Worm (Caenorhabditis elegans) whole organism, L2 larva: Measurements from ENCODE around the gene ttr-16.

ENCODE experiments used
- C34F6.9 ChIP-seq: fragments of 150-350 bp; optimal IDR thresholded peaks from 2 replicates; lab custom pipeline; 2014; ENCODE audit warnings: missing biosample characterization, missing genetic modification characterization
- F13H6.1 ChIP-seq: sonication (generic microtip); optimal IDR thresholded peaks from 2 replicates; lab custom pipeline; 2016; ENCODE audit warnings: missing genetic modification characterization, missing compliant biosample characterization
- R02D3.7 ChIP-seq: fragments of 150-350 bp; optimal IDR thresholded peaks from 2 replicates; lab custom pipeline; 2014; ENCODE audit warnings: missing biosample characterization, missing genetic modification characterization
- Y55F3AM.14 ChIP-seq: fragments of 200-800 bp; sonication (Bioruptor generic); optimal IDR thresholded peaks from 2 replicates; lab custom pipeline; 2018; ENCODE audit warnings: mild to moderate bottlenecking, missing genetic modification characterization, missing compliant biosample characterization
- ZK546.5 ChIP-seq: sonication (generic microtip); optimal IDR thresholded peaks from 2 replicates; lab custom pipeline; 2017; ENCODE audit warnings: missing biosample characterization, missing genetic modification characterization
- alr-1 ChIP-seq: fragments of 150-350 bp; optimal IDR thresholded peaks from 2 replicates; lab custom pipeline; 2014; ENCODE audit warnings: missing biosample characterization, missing genetic modification characterization
- aly-2 ChIP-seq: fragments of 150-350 bp; optimal IDR thresholded peaks from 2 replicates; lab custom pipeline; 2014; ENCODE audit warnings: missing biosample characterization, missing genetic modification characterization
- ama-1 ChIP-seq: fragments of 150-350 bp; optimal IDR thresholded peaks from 2 replicates; lab custom pipeline; 2018; ENCODE audit warnings: inconsistent platforms
- blmp-1 ChIP-seq: sonication (generic microtip); optimal IDR thresholded peaks from 2 replicates; lab custom pipeline; 2017; ENCODE audit warnings: missing genetic modification characterization, mild to moderate bottlenecking, missing compliant biosample characterization, antibody characterized with exemption, moderate library complexity; ENCODE audit not compliant: insufficient read depth
- ceh-16 ChIP-seq: fragments of 150-350 bp; optimal IDR thresholded peaks from 2 replicates; lab custom pipeline; 2014; ENCODE audit warnings: missing biosample characterization, missing genetic modification characterization
- crh-2 ChIP-seq: sonication (generic microtip); optimal IDR thresholded peaks from 2 replicates; lab custom pipeline; 2017; ENCODE audit warnings: missing biosample characterization, missing genetic modification characterization
- dmd-4 ChIP-seq: sonication (generic microtip); optimal IDR thresholded peaks from 2 replicates; lab custom pipeline; 2017; ENCODE audit warnings: missing biosample characterization, missing genetic modification characterization
- egl-27 ChIP-seq: sonication (generic microtip); optimal IDR thresholded peaks from 3 replicates; lab custom pipeline; 2017; ENCODE audit warnings: missing biosample characterization, missing genetic modification reagents, missing genetic modification characterization
- elt-1 ChIP-seq: fragments of 150-350 bp; optimal IDR thresholded peaks from 2 replicates; lab custom pipeline; 2014; ENCODE audit warnings: missing biosample characterization, missing genetic modification characterization
- elt-3 ChIP-seq: sonication (generic microtip); optimal IDR thresholded peaks from 2 replicates; lab custom pipeline; 2017; ENCODE audit warnings: missing biosample characterization, missing genetic modification characterization
- fos-1 ChIP-seq: fragments of 150-350 bp; optimal IDR thresholded peaks from 2 replicates; lab custom pipeline; 2014; ENCODE audit warnings: missing biosample characterization, missing genetic modification characterization
- gmeb-1 ChIP-seq: fragments of 150-350 bp; optimal IDR thresholded peaks from 2 replicates; lab custom pipeline; 2014; ENCODE audit warnings: missing biosample characterization, missing genetic modification characterization
- lin-11 ChIP-seq: fragments of 150-350 bp; sonication (generic microtip); optimal IDR thresholded peaks from 2 replicates; lab custom pipeline; 2014; ENCODE audit warnings: missing biosample characterization, missing genetic modification characterization, inconsistent platforms, mixed read lengths
- lin-13 ChIP-seq: fragments of 150-350 bp; optimal IDR thresholded peaks from 2 replicates; lab custom pipeline; 2014; ENCODE audit warnings: missing biosample characterization, missing genetic modification reagents, missing genetic modification characterization
- lin-39 ChIP-seq: fragments of 150-350 bp; optimal IDR thresholded peaks from 2 replicates; lab custom pipeline; 2014; ENCODE audit warnings: missing biosample characterization, missing genetic modification reagents, missing genetic modification characterization
- lsy-2 ChIP-seq, 2 experiments: fragments of 150-350 bp in 1 of 2; sonication (generic microtip) in 1 of 2; optimal IDR thresholded peaks; 2 replicates each; lab custom pipeline; 2014 to 2017; ENCODE audit warnings: missing biosample characterization in 2 of 2, missing genetic modification characterization in 2 of 2
- mab-5 ChIP-seq: fragments of 150-350 bp; optimal IDR thresholded peaks from 2 replicates; lab custom pipeline; 2014; ENCODE audit warnings: missing biosample characterization, missing genetic modification characterization
- mbf-1 ChIP-seq: sonication (generic microtip); optimal IDR thresholded peaks from 2 replicates; lab custom pipeline; 2017; ENCODE audit warnings: missing biosample characterization, missing genetic modification characterization
- nhr-10 ChIP-seq: sonication (generic microtip); optimal IDR thresholded peaks from 2 replicates; lab custom pipeline; 2017; ENCODE audit warnings: missing biosample characterization, missing genetic modification characterization
- nhr-11 ChIP-seq: fragments of 150-350 bp; optimal IDR thresholded peaks from 2 replicates; lab custom pipeline; 2014; ENCODE audit warnings: missing biosample characterization, missing genetic modification characterization
- nhr-12 ChIP-seq: fragments of 150-350 bp; optimal IDR thresholded peaks from 2 replicates; lab custom pipeline; 2014; ENCODE audit warnings: missing biosample characterization, missing genetic modification characterization
- nhr-129 ChIP-seq: fragments of 150-350 bp; optimal IDR thresholded peaks from 2 replicates; lab custom pipeline; 2014; ENCODE audit warnings: missing biosample characterization, missing genetic modification characterization
- nhr-21 ChIP-seq: fragments of 150-350 bp; optimal IDR thresholded peaks from 2 replicates; lab custom pipeline; 2014; ENCODE audit warnings: missing biosample characterization, missing genetic modification characterization
- nhr-23 ChIP-seq: fragments of 150-350 bp; optimal IDR thresholded peaks from 2 replicates; lab custom pipeline; 2014; ENCODE audit warnings: missing biosample characterization, missing genetic modification reagents, missing genetic modification characterization
- nhr-237 ChIP-seq: fragments of 150-350 bp; optimal IDR thresholded peaks from 2 replicates; lab custom pipeline; 2014; ENCODE audit warnings: missing biosample characterization, missing genetic modification characterization
- nhr-25 ChIP-seq: fragments of 150-350 bp; sonication (generic microtip); optimal IDR thresholded peaks from 3 replicates; lab custom pipeline; 2014; ENCODE audit warnings: missing biosample characterization, missing genetic modification characterization
- nhr-6 ChIP-seq: fragments of 150-350 bp; optimal IDR thresholded peaks from 2 replicates; lab custom pipeline; 2014; ENCODE audit warnings: missing biosample characterization, missing genetic modification characterization
- nhr-77 ChIP-seq: fragments of 150-350 bp; optimal IDR thresholded peaks from 2 replicates; lab custom pipeline; 2014; ENCODE audit warnings: missing biosample characterization, missing genetic modification characterization
- peb-1 ChIP-seq: fragments of 150-350 bp; optimal IDR thresholded peaks from 2 replicates; lab custom pipeline; 2014; ENCODE audit warnings: missing biosample characterization, missing genetic modification characterization
- sem-4 ChIP-seq: fragments of 150-350 bp; optimal IDR thresholded peaks from 2 replicates; lab custom pipeline; 2014; ENCODE audit warnings: missing biosample characterization, missing genetic modification reagents, missing genetic modification characterization
- sma-3 ChIP-seq: sonication (generic microtip); optimal IDR thresholded peaks from 2 replicates; lab custom pipeline; 2016; ENCODE audit warnings: missing genetic modification reagents, missing genetic modification characterization, missing compliant biosample characterization
- sma-9 ChIP-seq, 2 experiments: fragments of 150-350 bp in 1 of 2; sonication (generic microtip) in 1 of 2; optimal IDR thresholded peaks; 2 replicates each; lab custom pipeline; 2014 to 2016; ENCODE audit warnings: missing genetic modification characterization in 2 of 2, mild to moderate bottlenecking in 1 of 2, missing biosample characterization in 1 of 2, missing compliant biosample characterization in 1 of 2, missing genetic modification reagents in 1 of 2, moderate library complexity in 1 of 2
- unc-55 ChIP-seq: fragments of 150-350 bp; sonication (generic microtip); optimal IDR thresholded peaks from 3 replicates; lab custom pipeline; 2014; ENCODE audit warnings: missing biosample characterization, missing genetic modification reagents, missing genetic modification characterization
- unc-62 ChIP-seq: fragments of 150-350 bp; optimal IDR thresholded peaks from 2 replicates; lab custom pipeline; 2014; ENCODE audit warnings: missing biosample characterization, missing genetic modification reagents, missing genetic modification characterization
- zag-1 ChIP-seq: fragments of 150-350 bp; optimal IDR thresholded peaks from 2 replicates; lab custom pipeline; 2014; ENCODE audit warnings: missing biosample characterization, missing genetic modification characterization
- ztf-1 ChIP-seq: fragments of 200-800 bp; sonication (Bioruptor generic); conservative IDR thresholded peaks from 2 replicates; pipeline ENCODE4 v1.3.6; 2022; ENCODE audit warnings: missing genetic modification characterization, missing compliant biosample characterization
- ztf-11 ChIP-seq: sonication (generic microtip); optimal IDR thresholded peaks from 2 replicates; lab custom pipeline; 2017; ENCODE audit warnings: missing biosample characterization, missing genetic modification characterization
- ztf-4 ChIP-seq: fragments of 150-350 bp; optimal IDR thresholded peaks from 2 replicates; lab custom pipeline; 2014; ENCODE audit warnings: missing biosample characterization, missing genetic modification characterization

ttr-16 gene

DNA sequence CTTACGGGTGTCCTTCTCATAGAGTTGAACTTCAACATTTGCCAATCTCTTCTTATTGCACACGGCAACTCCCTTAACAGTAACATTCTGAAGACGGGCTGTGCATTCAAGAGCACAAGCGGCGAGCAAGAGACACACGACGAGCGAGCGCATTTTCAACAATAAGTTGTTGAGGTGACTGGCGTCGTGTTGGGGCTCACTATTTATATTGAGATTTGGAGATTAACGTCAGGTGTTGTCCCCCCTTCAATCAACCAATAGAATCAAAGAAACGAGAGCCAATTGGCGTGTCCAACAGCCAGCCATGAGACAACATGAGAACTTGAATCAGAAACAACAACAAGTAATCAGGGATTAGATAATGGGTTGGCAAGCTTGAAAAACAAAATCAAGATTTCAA is at the start of gene ttr-16:
Gene ttr-16, minus strand, starts transcription at position 176 of the 400 bp plus-strand sequence.
- TF ChIP-seq ama-1 (lab: Kevin White, UChicago) (peak; percentile 86), C34F6.9 (peak; percentile 20), ztf-1 (GFP tag; lab: Robert Waterston, UW) (no peak), zag-1 (tag; lab: Kevin White, UChicago) (no peak), nhr-129 (tag; lab: Kevin White, UChicago) (peak; percentile 64), F13H6.1 (tag; lab: Kevin White, UChicago) (peak; percentile 20), R02D3.7 (tag; lab: Kevin White, UChicago) (no peak), nhr-77 (tag; lab: Kevin White, UChicago) (no peak), sma-9 (GFP tag; optimal IDR thresholded peaks at IDR 0.05; lab: Kevin White, UChicago) (peak; percentile 32), sma-9 (tag; optimal IDR thresholded peaks at IDR 0.05; lab: Kevin White, UChicago) (no peak), lsy-2 (tag; optimal IDR thresholded peaks at IDR 0.05; lab: Kevin White, UChicago) (peak in 1 of 2 experiments; percentile 49)
- TF ChIP-seq, all 48 proteins: peak for 6

DNA sequence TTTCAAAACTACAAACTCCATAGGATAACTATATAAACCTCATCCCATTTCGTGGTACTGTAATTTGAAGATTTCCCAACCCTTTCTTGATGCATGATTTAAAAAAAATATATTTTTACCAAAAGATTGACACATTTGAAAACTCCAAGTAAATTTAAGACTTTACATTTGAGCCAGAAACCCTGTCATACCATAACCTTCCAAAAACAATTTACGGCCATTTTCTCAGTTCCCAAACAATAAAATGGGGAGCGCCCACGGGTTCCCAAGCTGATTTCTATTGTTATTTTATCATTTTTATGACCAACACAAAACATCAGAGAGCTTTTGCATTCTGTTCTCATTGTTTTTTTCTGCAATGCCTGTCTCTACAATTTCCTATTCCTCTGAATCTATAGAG is 48.7 kb upstream of the ttr-16 start, which contains the start of gene clc-9:
Gene clc-9, plus strand, starts transcription at position 301 of the 400 bp plus-strand sequence.
- TF ChIP-seq mab-5 (no peak), lin-13 (GFP tag; lab: Kevin White, UChicago) (no peak), nhr-21 (no peak), C34F6.9 (no peak), sem-4 (no peak), nhr-25 (tag; lab: Kevin White, UChicago) (no peak), ztf-1 (GFP tag; lab: Robert Waterston, UW) (no peak), elt-1 (no peak), alr-1 (tag; lab: Kevin White, UChicago) (no peak), sma-9 (GFP tag; optimal IDR thresholded peaks at IDR 0.05; lab: Kevin White, UChicago) (no peak), sma-9 (tag; optimal IDR thresholded peaks at IDR 0.05; lab: Kevin White, UChicago) (no peak), nhr-6 (tag; lab: Kevin White, UChicago) (no peak), ceh-16 (tag; lab: Kevin White, UChicago) (no peak), lin-39 (tag; lab: Kevin White, UChicago) (no peak), nhr-11 (tag; lab: Kevin White, UChicago) (no peak), dmd-4 (tag; lab: Kevin White, UChicago) (no peak), nhr-10 (tag; lab: Kevin White, UChicago) (no peak)

DNA sequence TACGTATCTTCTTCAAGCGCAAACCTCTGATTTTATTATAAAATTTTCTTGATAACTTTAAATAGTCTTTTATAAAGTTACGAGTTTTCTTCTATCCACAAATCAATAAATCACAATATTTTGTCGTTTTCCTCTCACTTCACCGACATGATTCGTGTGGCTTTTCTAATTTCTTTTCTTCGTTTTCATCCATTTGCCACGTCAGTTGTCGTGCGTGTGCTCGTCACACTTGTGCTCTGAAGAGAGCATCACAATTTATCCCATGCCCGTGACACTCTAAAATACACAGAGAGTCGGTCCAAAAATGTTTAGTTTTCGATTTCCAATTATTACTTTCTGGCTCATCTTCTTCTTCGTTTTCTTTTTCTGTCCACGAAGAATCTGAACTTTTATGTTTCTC is 48.0 kb upstream of the ttr-16 start:
- TF ChIP-seq fos-1 (tag; lab: Kevin White, UChicago) (no peak), blmp-1 (tag; lab: Kevin White, UChicago) (no peak), lsy-2 (tag; optimal IDR thresholded peaks at IDR 0.05; lab: Kevin White, UChicago) (peak in 1 of 2 experiments; percentile 21), nhr-129 (tag; lab: Kevin White, UChicago) (peak; percentile 44), crh-2 (tag; lab: Kevin White, UChicago) (peak; percentile 49)

DNA sequence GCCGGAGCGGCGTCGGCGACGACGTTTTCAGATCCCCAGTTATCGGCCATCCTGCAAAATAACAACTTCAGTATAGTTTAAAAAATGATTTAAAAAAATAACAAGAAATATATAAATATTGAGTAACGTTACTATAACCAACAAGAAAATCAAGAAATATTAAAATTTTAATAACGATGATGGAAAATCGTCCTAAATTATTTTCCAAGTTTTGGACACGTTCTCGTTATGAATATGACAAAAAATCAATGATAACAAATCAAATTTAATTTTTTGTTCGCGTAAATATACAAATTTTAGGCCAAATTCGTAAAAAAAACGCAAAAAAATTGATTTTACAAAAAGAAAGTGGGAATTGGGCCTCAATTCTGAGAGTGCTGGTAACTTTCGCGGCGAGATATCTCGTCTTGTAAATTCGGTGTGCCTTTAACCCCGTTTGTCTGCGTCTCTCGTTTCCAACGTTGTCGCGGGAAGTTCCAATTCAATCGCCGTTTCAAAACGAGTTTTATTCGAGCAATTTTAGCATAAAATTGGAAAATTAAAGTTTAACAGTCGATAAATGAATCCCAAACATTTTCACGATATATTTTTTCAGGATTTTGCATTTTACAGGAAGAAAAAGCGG is 47.2 kb upstream of the ttr-16 start, which contains the start of gene rps-5:
Gene rps-5, minus strand, starts transcription at position 51 of the 625 bp plus-strand sequence.
- no peak for TF ChIP-seq mbf-1 (tag; lab: Kevin White, UChicago)
- TF ChIP-seq nhr-129 (tag; lab: Kevin White, UChicago) = peak; percentile 71
- TF ChIP-seq egl-27 (tag; lab: Kevin White, UChicago) = no peak
- no peak for TF ChIP-seq ztf-4 (tag; lab: Kevin White, UChicago)
- peak; percentile 33 for TF ChIP-seq fos-1 (tag; lab: Kevin White, UChicago)
- TF ChIP-seq lin-13 (GFP tag; lab: Kevin White, UChicago) = peak; percentile 61
- TF ChIP-seq F13H6.1 (tag; lab: Kevin White, UChicago) = peak; percentile 20
- TF ChIP-seq nhr-25 (tag; lab: Kevin White, UChicago) = peak; percentile 59
- TF ChIP-seq ceh-16 (tag; lab: Kevin White, UChicago) = no peak
- peak; percentile 22 for TF ChIP-seq sma-3 (GFP tag; lab: Kevin White, UChicago)
- no peak for TF ChIP-seq nhr-23
- TF ChIP-seq nhr-12 = no peak
- TF ChIP-seq nhr-237 (tag; lab: Kevin White, UChicago) = no peak
- TF ChIP-seq nhr-10 (tag; lab: Kevin White, UChicago) = no peak
- TF ChIP-seq ztf-11 = no peak
- no peak for TF ChIP-seq unc-62 (GFP tag; lab: Kevin White, UChicago)
- TF ChIP-seq nhr-77 (tag; lab: Kevin White, UChicago) = no peak
- peak; percentile 18 for TF ChIP-seq ama-1 (lab: Kevin White, UChicago)
- peak; percentile 50 to 89 for TF ChIP-seq lsy-2 (tag; optimal IDR thresholded peaks at IDR 0.05; lab: Kevin White, UChicago)
- no peak for TF ChIP-seq R02D3.7 (tag; lab: Kevin White, UChicago)
- TF ChIP-seq blmp-1 (tag; lab: Kevin White, UChicago) = no peak
- TF ChIP-seq gmeb-1 (tag; lab: Kevin White, UChicago) = peak; percentile 78
- no peak for TF ChIP-seq elt-3
- peak; percentile 86 for TF ChIP-seq unc-55 (GFP tag; lab: Kevin White, UChicago)
- TF ChIP-seq sem-4 = peak; percentile 29
- peak; percentile 71 for TF ChIP-seq C34F6.9
- TF ChIP-seq Y55F3AM.14 (GFP tag; lab: Kevin White, UChicago) = no peak
- TF ChIP-seq nhr-6 (tag; lab: Kevin White, UChicago) = no peak
- TF ChIP-seq lin-11 = peak; percentile 47
- TF ChIP-seq peb-1 (tag; lab: Kevin White, UChicago) = no peak
- TF ChIP-seq ZK546.5 (tag; lab: Kevin White, UChicago) = peak; percentile 15
- TF ChIP-seq aly-2 (tag; lab: Kevin White, UChicago) = no peak
- peak; percentile 14 for TF ChIP-seq mab-5
- no peak for TF ChIP-seq nhr-11 (tag; lab: Kevin White, UChicago)
